Worm (Caenorhabditis elegans): Measurements from ENCODE around the gene dgk-5.

DNA sequence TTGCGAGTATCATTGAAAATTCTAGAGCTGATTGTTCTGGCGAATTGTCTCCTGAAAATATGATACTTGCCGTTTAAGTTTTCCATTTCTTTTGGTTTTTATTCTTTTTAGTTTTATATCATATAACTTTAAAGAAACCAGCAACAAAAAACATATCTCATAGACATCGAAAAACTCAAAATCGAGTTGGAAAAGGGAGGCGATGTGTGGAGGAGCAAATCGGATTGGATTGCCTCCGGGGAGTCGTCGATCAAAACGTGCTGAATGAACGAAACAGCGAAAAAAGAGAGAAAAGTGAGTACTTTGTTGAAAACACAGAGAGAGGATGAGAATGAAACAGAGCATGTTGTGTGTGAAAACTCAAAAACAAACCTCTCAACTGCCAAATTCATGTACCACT lies 26.3 kb upstream of the dgk-5 start:
- TF ChIP-seq fos-1 (tag; optimal IDR thresholded peaks at IDR 0.05) (no peak), nhr-28 (tag; optimal IDR thresholded peaks at IDR 0.05) (no peak), nhr-23 (tag; optimal IDR thresholded peaks at IDR 0.05) (no peak), elt-2 (tag; optimal IDR thresholded peaks at IDR 0.05) (no peak), lin-39 (tag; optimal IDR thresholded peaks at IDR 0.05) (no peak)
